Worm (Caenorhabditis elegans): ENCODE measurements around the gene F56D6.23.

ce11 chrIV:3906393-3906792, 11.9 kb upstream of the F56D6.23 start, which contains the start of gene F56D6.11:
- no peak for TF ChIP-seq ceh-82 (tag; optimal IDR thresholded peaks at IDR 0.05)
- TF ChIP-seq crh-2 (tag; optimal IDR thresholded peaks at IDR 0.05) = no peak
- no peak for TF ChIP-seq aly-2 (tag; optimal IDR thresholded peaks at IDR 0.05)
- no peak for TF ChIP-seq ama-1 (optimal IDR thresholded peaks at IDR 0.05)
- no peak for TF ChIP-seq lin-11 (tag; optimal IDR thresholded peaks at IDR 0.05)
- TF ChIP-seq ztf-4 (tag; optimal IDR thresholded peaks at IDR 0.05) = no peak
- no peak for TF ChIP-seq nhr-6 (tag; optimal IDR thresholded peaks at IDR 0.05)
- TF ChIP-seq ztf-11 (tag; optimal IDR thresholded peaks at IDR 0.05) = no peak
- no peak for TF ChIP-seq nhr-129 (tag; optimal IDR thresholded peaks at IDR 0.05)
- TF ChIP-seq dmd-4 (tag; optimal IDR thresholded peaks at IDR 0.05) = no peak
- TF ChIP-seq egl-27 (tag; optimal IDR thresholded peaks at IDR 0.05) = no peak
- no peak for TF ChIP-seq mab-5 (tag; optimal IDR thresholded peaks at IDR 0.05)
